Worm (Caenorhabditis elegans): Measurements from ENCODE around the gene C52B9.8.
A peak's percentile ranks its signal among the peaks of the same experiment; 100 is the strongest.

Gene C52B9.8

ce11 chrX:4307559-4308005 lies 4.0 kb downstream of the C52B9.8 start:
- TF ChIP-seq lim-7 (GFP tag; IDR thresholded peaks at IDR 0.05) (no peak), aha-1 (tag) (peak; percentile 43), ZK546.5 (tag; optimal IDR thresholded peaks at IDR 0.05) (no peak), mdl-1 (tag; optimal IDR thresholded peaks at IDR 0.05) (no peak), rbr-2 (tag; optimal IDR thresholded peaks at IDR 0.05) (peak; percentile 37), dpl-1 (GFP tag; optimal IDR thresholded peaks at IDR 0.05) (peak; percentile 39), lin-15B (tag; optimal IDR thresholded peaks at IDR 0.05) (no peak), ceh-20 (GFP tag; IDR thresholded peaks at IDR 0.05) (peak; percentile 34; the same call in 1 of the 2 replicates), cey-2 (tag; optimal IDR thresholded peaks at IDR 0.05; ENCODE audit: borderline replicate concordance, insufficient read depth) (no peak), Y48G9A.11 (GFP tag; IDR thresholded peaks at IDR 0.05) (no peak), nhr-6 (tag; optimal IDR thresholded peaks at IDR 0.05) (no peak), vab-7 (GFP tag; IDR thresholded peaks at IDR 0.05) (no peak), snpc-4 (tag; optimal IDR thresholded peaks at IDR 0.05) (no peak), nhr-28 (tag; optimal IDR thresholded peaks at IDR 0.05) (peak; percentile 52), hmg-1.1 (GFP tag; IDR thresholded peaks at IDR 0.05) (peak; percentile 65), zfp-2 (tag; optimal IDR thresholded peaks at IDR 0.05) (no peak), tra-1 (GFP tag; IDR thresholded peaks at IDR 0.05) (no peak), daf-16 (GFP tag; optimal IDR thresholded peaks at IDR 0.05) (no peak), daf-16 (tag; optimal IDR thresholded peaks at IDR 0.05) (peak; percentile 67), mxl-2 (GFP tag; conservative IDR thresholded peaks at IDR 0.05) (no peak), ctbp-1 (GFP tag; IDR thresholded peaks at IDR 0.05) (0 out of 2 replicates have a peak, but pooled peaks have one; percentile 8), dmd-6 (GFP tag; IDR thresholded peaks at IDR 0.05) (peak; percentile 44; the same call in 1 of the 2 replicates), zfp-3 (GFP tag; conservative IDR thresholded peaks at IDR 0.05) (no peak), ceh-32 (tag; optimal IDR thresholded peaks at IDR 0.05; ENCODE audit: poor library complexity) (no peak), mxl-3 (GFP tag; optimal IDR thresholded peaks at IDR 0.05) (peak; percentile 28), mep-1 (tag; optimal IDR thresholded peaks at IDR 0.05) (peak; percentile 62), snpc-1.2 (GFP tag; IDR thresholded peaks at IDR 0.05) (no peak), hif-1 (tag; optimal IDR thresholded peaks at IDR 0.05) (no peak), F10B5.3 (tag; optimal IDR thresholded peaks at IDR 0.05) (no peak)

ce11 chrX:4306861-4307260 lies 4.7 kb downstream of the C52B9.8 start, which contains the start of gene pqn-15:
Gene pqn-15 (minus strand): TSS chrX:4306961.
- TF ChIP-seq gei-8 (GFP tag; optimal IDR thresholded peaks at IDR 0.05), result no peak
- TF ChIP-seq jun-1 (tag; optimal IDR thresholded peaks at IDR 0.05), result no peak
- TF ChIP-seq egl-43 (GFP tag; IDR thresholded peaks at IDR 0.05), result no peak
- TF ChIP-seq ces-1 (GFP tag; optimal IDR thresholded peaks at IDR 0.05), result no peak
- TF ChIP-seq nhr-41 (GFP tag; IDR thresholded peaks at IDR 0.05), result no peak
- no peak for TF ChIP-seq set-16 (GFP tag; IDR thresholded peaks at IDR 0.05)

DNA sequence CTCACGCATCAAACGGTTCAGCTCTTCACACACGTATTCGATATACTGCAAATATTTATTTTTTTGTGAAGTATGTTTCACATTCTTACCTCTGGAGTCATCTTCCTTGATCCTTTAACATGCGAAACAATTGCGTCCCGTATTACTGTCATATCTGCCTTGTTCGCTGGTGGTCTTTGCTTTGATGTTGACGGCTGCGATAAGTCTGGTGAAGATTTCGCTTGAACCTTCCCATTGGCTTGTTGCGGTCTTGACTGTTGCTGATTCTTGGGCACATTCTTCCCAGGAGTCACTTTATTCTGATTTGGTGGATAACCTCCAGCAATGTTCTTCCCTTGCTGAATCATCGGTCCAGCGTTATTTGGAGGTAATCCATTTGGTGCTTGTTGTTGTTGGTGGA lies 8.4 kb downstream of the C52B9.8 start:
- TF ChIP-seq D1046.2 (GFP tag; IDR thresholded peaks at IDR 0.05), result no peak
- peak in 1 of 2 experiments; percentile 91 for TF ChIP-seq unc-62 (GFP tag; optimal IDR thresholded peaks at IDR 0.05 in 1 of 2)
- TF ChIP-seq unc-62 (tag; optimal IDR thresholded peaks at IDR 0.05), result no peak
- no peak for TF ChIP-seq zip-2 (tag; optimal IDR thresholded peaks at IDR 0.05)
- TF ChIP-seq Y5F2A.4 (GFP tag; optimal IDR thresholded peaks at IDR 0.05), result no peak
- TF ChIP-seq lin-39 (tag; optimal IDR thresholded peaks at IDR 0.05), result no peak
- no peak for TF ChIP-seq mxl-3 (GFP tag; optimal IDR thresholded peaks at IDR 0.05)
- no peak for TF ChIP-seq sdz-12 (GFP tag; optimal IDR thresholded peaks at IDR 0.05)

Measured in whole organism, L4 larva.